Fruit fly (Drosophila melanogaster) whole organism, embryonic: ENCODE data around the gene Mst89B.

Experiments used
- Aef1 ChIP-seq: fragments of 200-800 bp; sonication (Bioruptor generic); IDR thresholded peaks from 3 replicates; pipeline ENCODE4 v1.3.6; 2022; ENCODE audit warnings: missing biosample characterization, missing genetic modification characterization
- Atf6 ChIP-seq: fragments of 200-800 bp; sonication (Bioruptor generic); IDR thresholded peaks from 2 replicates; pipeline ENCODE4 v1.3.6; 2022; ENCODE audit warnings: missing biosample characterization, missing genetic modification characterization
- C15 ChIP-seq: fragments of 200-800 bp; sonication (Bioruptor generic); IDR thresholded peaks from 3 replicates; pipeline ENCODE4 v1.3.6; 2022; ENCODE audit warnings: missing biosample characterization, missing genetic modification characterization
- CG11085 ChIP-seq: fragments of 200-800 bp; sonication (Bioruptor generic); IDR thresholded peaks from 2 replicates; pipeline ENCODE4 v1.3.6; 2022; ENCODE audit warnings: missing biosample characterization, missing genetic modification characterization
- CG11456 ChIP-seq: fragments of 200-800 bp; sonication (Bioruptor generic); IDR thresholded peaks from 3 replicates; pipeline ENCODE4 v1.3.6; 2022; ENCODE audit warnings: missing biosample characterization, missing genetic modification characterization
- CG12659 ChIP-seq: fragments of 200-800 bp; sonication (Bioruptor generic); optimal IDR thresholded peaks from 3 replicates; lab custom pipeline; 2017; ENCODE audit warnings: mild to moderate bottlenecking, missing biosample characterization, missing genetic modification reagents, missing genetic modification characterization
- CG13296 ChIP-seq: fragments of 200-800 bp; sonication (Bioruptor generic); optimal IDR thresholded peaks from 3 replicates; lab custom pipeline; 2018; ENCODE audit warnings: missing biosample characterization, mild to moderate bottlenecking, missing genetic modification characterization
- CG13424 ChIP-seq: fragments of 200-800 bp; sonication (Bioruptor generic); optimal IDR thresholded peaks from 2 replicates; lab custom pipeline; 2019; ENCODE audit warnings: missing biosample characterization, mild to moderate bottlenecking, missing genetic modification characterization, moderate library complexity
- CG18011 ChIP-seq: fragments of 200-800 bp; sonication (Bioruptor generic); optimal IDR thresholded peaks from 2 replicates; lab custom pipeline; 2017; ENCODE audit warnings: missing biosample characterization, missing genetic modification characterization, mild to moderate bottlenecking, moderate library complexity, missing genotype
- CG18599 ChIP-seq: fragments of 200-800 bp; sonication (Bioruptor generic); optimal IDR thresholded peaks from 3 replicates; lab custom pipeline; 2017; ENCODE audit warnings: missing biosample characterization, missing genetic modification characterization, mild to moderate bottlenecking, moderate library complexity, missing genetic modification reagents
- CG2129 ChIP-seq: fragments of 200-800 bp; sonication (Bioruptor generic); IDR thresholded peaks from 2 replicates; pipeline ENCODE4 v1.3.6; 2022; ENCODE audit warnings: missing biosample characterization, missing genetic modification characterization; ENCODE audit not compliant: partially characterized antibody
- CG3065 ChIP-seq: fragments of 200-800 bp; sonication (Bioruptor generic); optimal IDR thresholded peaks from 2 replicates; lab custom pipeline; 2016; ENCODE audit warnings: missing biosample characterization, missing genetic modification characterization
- CG32772 ChIP-seq: fragments of 200-800 bp; sonication (Bioruptor generic); IDR thresholded peaks from 2 replicates; pipeline ENCODE4 v1.3.6; 2022; ENCODE audit warnings: missing biosample characterization, missing genetic modification characterization
- CG33557 ChIP-seq: fragments of 200-800 bp; sonication (Bioruptor generic); optimal IDR thresholded peaks from 2 replicates; lab custom pipeline; 2019; ENCODE audit warnings: missing biosample characterization, mild to moderate bottlenecking, missing genetic modification characterization, moderate library complexity
- CG34224 ChIP-seq: fragments of 200-800 bp; sonication (Bioruptor generic); IDR thresholded peaks from 3 replicates; pipeline ENCODE4 v1.3.6; 2022; ENCODE audit warnings: missing biosample characterization, missing genetic modification characterization; ENCODE audit not compliant: partially characterized antibody
- CG34422 ChIP-seq: fragments of 200-800 bp; sonication (Bioruptor generic); IDR thresholded peaks from 3 replicates; pipeline ENCODE4 v1.3.6; 2022; ENCODE audit warnings: missing biosample characterization, missing genetic modification characterization
- CG3838 ChIP-seq: fragments of 200-800 bp; sonication (Bioruptor generic); optimal IDR thresholded peaks from 3 replicates; lab custom pipeline; 2016; ENCODE audit warnings: missing biosample characterization, missing genetic modification characterization
- CG6175 ChIP-seq: fragments of 200-800 bp; sonication (Bioruptor generic); IDR thresholded peaks from 3 replicates; pipeline ENCODE4 v1.3.6; 2022; ENCODE audit warnings: missing biosample characterization, missing genetic modification characterization
- CG6254 ChIP-seq: fragments of 200-800 bp; sonication (Bioruptor generic); optimal IDR thresholded peaks from 3 replicates; lab custom pipeline; 2017; ENCODE audit warnings: mild to moderate bottlenecking, missing biosample characterization, missing genetic modification reagents, missing genetic modification characterization
- CG8089 ChIP-seq: fragments of 200-800 bp; sonication (Bioruptor generic); optimal IDR thresholded peaks from 3 replicates; lab custom pipeline; 2016; ENCODE audit warnings: missing biosample characterization, missing genetic modification characterization
- CG9817 ChIP-seq: fragments of 200-800 bp; sonication (Bioruptor generic); optimal IDR thresholded peaks from 2 replicates; lab custom pipeline; 2018; ENCODE audit warnings: missing biosample characterization, mild to moderate bottlenecking, missing genetic modification characterization, moderate library complexity
- CTCF ChIP-seq: fragments of 200-800 bp; sonication (Bioruptor generic); optimal IDR thresholded peaks from 2 replicates; lab custom pipeline; 2017; ENCODE audit warnings: missing biosample characterization, mild to moderate bottlenecking, missing genetic modification characterization, moderate library complexity
- Hand ChIP-seq: fragments of 200-800 bp; sonication (Bioruptor generic); optimal IDR thresholded peaks from 2 replicates; lab custom pipeline; 2017; ENCODE audit warnings: mild to moderate bottlenecking, missing biosample characterization, missing genetic modification reagents, missing genetic modification characterization
- Max ChIP-seq: fragments of 200-800 bp; sonication (Bioruptor generic); optimal IDR thresholded peaks from 2 replicates; lab custom pipeline; 2016; ENCODE audit warnings: missing biosample characterization, mild to moderate bottlenecking, missing genetic modification characterization
- NFAT ChIP-seq: fragments of 200-800 bp; sonication (Bioruptor generic); IDR thresholded peaks from 2 replicates; pipeline ENCODE4 v1.3.6; 2022; ENCODE audit warnings: missing biosample characterization, missing genetic modification characterization
- Nf-YC ChIP-seq: fragments of 200-800 bp; optimal IDR thresholded peaks from 3 replicates; lab custom pipeline; 2019; ENCODE audit warnings: missing biosample characterization, mild to moderate bottlenecking, missing genetic modification characterization, moderate library complexity
- Ravus ChIP-seq: fragments of 200-800 bp; sonication (Bioruptor generic); IDR thresholded peaks from 2 replicates; pipeline ENCODE4 v1.3.6; 2022; ENCODE audit warnings: missing biosample characterization, missing genetic modification characterization
- Rfx ChIP-seq: fragments of 200-800 bp; sonication (Bioruptor generic); IDR thresholded peaks from 2 replicates; pipeline ENCODE4 v1.3.6; 2022; ENCODE audit warnings: missing biosample characterization, missing genetic modification characterization
- Sin3A ChIP-seq: fragments of >200 bp; optimal IDR thresholded peaks from 2 replicates; lab custom pipeline; 2018
- Sox102F ChIP-seq: fragments of 200-800 bp; sonication (Bioruptor generic); optimal IDR thresholded peaks from 2 replicates; lab custom pipeline; 2018; ENCODE audit warnings: missing biosample characterization, mild to moderate bottlenecking, missing genetic modification characterization, moderate library complexity
- corto ChIP-seq: fragments of 200-800 bp; sonication (Bioruptor generic); optimal IDR thresholded peaks from 2 replicates; lab custom pipeline; 2016; ENCODE audit warnings: missing biosample characterization, mild to moderate bottlenecking, missing genetic modification characterization, moderate library complexity
- exex ChIP-seq: fragments of 200-800 bp; sonication (Bioruptor generic); optimal IDR thresholded peaks from 4 replicates; lab custom pipeline; 2018; ENCODE audit warnings: missing biosample characterization, mild to moderate bottlenecking, missing genetic modification characterization, moderate library complexity
- eyg ChIP-seq: fragments of 200-800 bp; sonication (Bioruptor generic); optimal IDR thresholded peaks from 3 replicates; lab custom pipeline; 2016; ENCODE audit warnings: missing biosample characterization, missing genetic modification characterization
- hb ChIP-seq: fragments of 200-800 bp; sonication (Bioruptor generic); IDR thresholded peaks from 3 replicates; pipeline ENCODE4 v1.3.6; 2022; ENCODE audit warnings: missing biosample characterization, missing genetic modification characterization; ENCODE audit not compliant: partially characterized antibody
- inv ChIP-seq: fragments of 200-800 bp; sonication (Bioruptor generic); IDR thresholded peaks from 2 replicates; pipeline ENCODE4 v1.3.6; 2022; ENCODE audit warnings: missing biosample characterization, missing genetic modification characterization; ENCODE audit not compliant: partially characterized antibody
- knrl ChIP-seq: fragments of 200-800 bp; sonication (Bioruptor generic); IDR thresholded peaks from 3 replicates; pipeline ENCODE4 v1.3.6; 2022; ENCODE audit warnings: missing biosample characterization, missing genetic modification characterization; ENCODE audit not compliant: partially characterized antibody
- lola ChIP-seq, 3 experiments: fragments of >200 bp in 2 of 3; fragments of 200-800 bp in 1 of 3; sonication (Bioruptor generic) in 1 of 3; optimal IDR thresholded peaks; 2 replicates each; lab custom pipeline; 2017 to 2019; ENCODE audit warnings: missing biosample characterization in 3 of 3, missing genetic modification characterization in 3 of 3, mild to moderate bottlenecking in 1 of 3, moderate library complexity in 1 of 3
- nerfin-1 ChIP-seq: fragments of 200-800 bp; sonication (Bioruptor generic); optimal IDR thresholded peaks from 3 replicates; lab custom pipeline; 2019; ENCODE audit warnings: missing biosample characterization, mild to moderate bottlenecking, missing genetic modification characterization, moderate library complexity
- nom ChIP-seq: fragments of 200-800 bp; sonication (Bioruptor generic); optimal IDR thresholded peaks from 2 replicates; lab custom pipeline; 2017; ENCODE audit warnings: missing biosample characterization, missing genetic modification characterization, mild to moderate bottlenecking, moderate library complexity, missing genetic modification reagents
- sim ChIP-seq: fragments of 200-800 bp; sonication (Bioruptor generic); IDR thresholded peaks from 2 replicates; pipeline ENCODE4 v1.3.6; 2022; ENCODE audit warnings: missing biosample characterization, missing genetic modification characterization
- sima ChIP-seq: fragments of 200-800 bp; sonication (Bioruptor generic); optimal IDR thresholded peaks from 2 replicates; lab custom pipeline; 2016; ENCODE audit warnings: missing biosample characterization, missing genetic modification characterization
- slbo ChIP-seq: fragments of 200-800 bp; sonication (Bioruptor generic); IDR thresholded peaks from 2 replicates; pipeline ENCODE4 v1.3.6; 2022; ENCODE audit warnings: missing biosample characterization, missing genetic modification characterization
- sna ChIP-seq: fragments of 200-800 bp; sonication (Bioruptor generic); IDR thresholded peaks from 2 replicates; pipeline ENCODE4 v1.3.6; 2022; ENCODE audit warnings: missing biosample characterization, missing genetic modification characterization; ENCODE audit not compliant: partially characterized antibody
- sqz ChIP-seq: fragments of 200-800 bp; sonication (Bioruptor generic); optimal IDR thresholded peaks from 3 replicates; lab custom pipeline; 2018; ENCODE audit warnings: missing biosample characterization, mild to moderate bottlenecking, missing genetic modification characterization
- tgo ChIP-seq: fragments of 200-800 bp; sonication (Bioruptor generic); IDR thresholded peaks from 3 replicates; pipeline ENCODE4 v1.3.6; 2022; ENCODE audit warnings: missing biosample characterization, missing genetic modification characterization
- tio ChIP-seq: fragments of 200-800 bp; sonication (Bioruptor generic); optimal IDR thresholded peaks from 2 replicates; lab custom pipeline; 2017; ENCODE audit warnings: missing biosample characterization, missing genetic modification characterization, inconsistent platforms
- trh ChIP-seq: fragments of 200-800 bp; sonication (Bioruptor generic); optimal IDR thresholded peaks from 2 replicates; lab custom pipeline; 2016; ENCODE audit warnings: missing biosample characterization, missing genetic modification characterization
- ttk ChIP-seq: fragments of 200-800 bp; sonication (Bioruptor generic); IDR thresholded peaks from 2 replicates; pipeline ENCODE4 v2.1.2; 2022; ENCODE audit warnings: missing biosample characterization, missing genetic modification characterization
- wek ChIP-seq: fragments of 200-800 bp; sonication (Bioruptor generic); optimal IDR thresholded peaks from 3 replicates; lab custom pipeline; 2018; ENCODE audit warnings: missing biosample characterization, mild to moderate bottlenecking, missing genetic modification characterization, moderate library complexity

Mst89B gene

dm6 chr3R:16260385-16261169, 6.2 kb upstream of the Mst89B start (continued):
- TF ChIP-seq ttk (GFP tag; lab: Robert Waterston, UW) (peak; percentile 22), lola (GFP tag; optimal IDR thresholded peaks at IDR 0.05; lab: Kevin White, UChicago) (peak in 1 of 3 experiments; percentile 31), CG12659 (GFP tag; lab: Kevin White, UChicago) (peak; percentile 39), CG8089 (GFP tag; lab: Kevin White, UChicago) (peak; percentile 63), slbo (GFP tag; lab: Robert Waterston, UW) (peak; percentile 85), C15 (GFP tag; lab: Robert Waterston, UW) (no peak), exex (tag; lab: Kevin White, UChicago) (no peak), CG34422 (GFP tag; lab: Robert Waterston, UW) (peak; percentile 66), Sin3A (lab: Kevin White, UChicago) (no peak), nerfin-1 (tag; lab: Kevin White, UChicago) (no peak), Ravus (GFP tag; lab: Robert Waterston, UW) (no peak), CG33557 (peak; percentile 30), CG18011 (GFP tag; lab: Kevin White, UChicago) (peak; percentile 29), Hand (GFP tag; lab: Kevin White, UChicago) (no peak), CG13296 (no peak), Atf6 (no peak), Aef1 (GFP tag; lab: Robert Waterston, UW) (peak; percentile 63), sqz (peak; percentile 74), sim (GFP tag; lab: Robert Waterston, UW) (peak; percentile 45; the same call in 1 of the 2 replicates), CG9817 (peak; percentile 69), wek (GFP tag; lab: Kevin White, UChicago) (peak; percentile 63), CG3065 (GFP tag; lab: Kevin White, UChicago) (peak; percentile 36), Nf-YC (tag; lab: Kevin White, UChicago) (peak; percentile 33), sna (GFP tag; lab: Robert Waterston, UW) (no peak), corto (no peak), Max (GFP tag; lab: Kevin White, UChicago) (peak; percentile 55), CG13424 (peak; percentile 58), CG2129 (GFP tag; lab: Robert Waterston, UW) (no peak), sima (GFP tag; lab: Kevin White, UChicago) (no peak), CG34224 (peak; percentile 13; the same call in 1 of the 3 replicates), CG3838 (GFP tag; lab: Kevin White, UChicago) (peak; percentile 45), tio (no peak), Rfx (GFP tag; lab: Robert Waterston, UW) (peak; percentile 86), hb (GFP tag; lab: Robert Waterston, UW) (0 out of 3 replicates have a peak, but pooled peaks have one; percentile 21), CG6175 (GFP tag; lab: Robert Waterston, UW) (no peak), tgo (GFP tag; lab: Robert Waterston, UW) (peak; percentile 34; the same call in 1 of the 3 replicates), CG32772 (GFP tag; lab: Robert Waterston, UW) (peak; percentile 65), trh (peak; percentile 23), CG11085 (peak; percentile 77), CTCF (GFP tag; lab: Kevin White, UChicago) (peak; percentile 99), CG11456 (GFP tag; lab: Robert Waterston, UW) (peak; percentile 94), inv (GFP tag; lab: Robert Waterston, UW) (peak; percentile 40; the same call in 1 of the 2 replicates), CG6254 (GFP tag; lab: Kevin White, UChicago) (peak; percentile 61), NFAT (GFP tag; lab: Robert Waterston, UW) (peak; percentile 89), eyg (GFP tag; lab: Kevin White, UChicago) (peak; percentile 40), knrl (GFP tag; lab: Robert Waterston, UW) (peak; percentile 70), nom (GFP tag; lab: Kevin White, UChicago) (peak; percentile 59), Sox102F (GFP tag; lab: Kevin White, UChicago) (no peak), CG18599 (GFP tag; lab: Kevin White, UChicago) (peak; percentile 64)
